Fruit fly (Drosophila melanogaster): ENCODE data around the gene CG13239.
A peak's percentile ranks its signal among the peaks of the same experiment; 100 is the strongest.

CG13239 gene

dm6 chr3L:22826236-22826635, 34.4 kb upstream of the CG13239 start:
- TF ChIP-seq CG14711 (tag; optimal IDR thresholded peaks at IDR 0.05) (no peak), pad (GFP tag; optimal IDR thresholded peaks at IDR 0.05) (no peak), kay (GFP tag; ENCODE audit: borderline replicate concordance) (no peak), toe (GFP tag; optimal IDR thresholded peaks at IDR 0.05) (no peak), CG11617 (GFP tag; optimal IDR thresholded peaks at IDR 0.05) (no peak), CG33017 (tag; optimal IDR thresholded peaks at IDR 0.05) (no peak), ovo (GFP tag; optimal IDR thresholded peaks at IDR 0.05) (no peak), tj (GFP tag; optimal IDR thresholded peaks at IDR 0.05) (peak; percentile 93)

- no peak for TF ChIP-seq CG33017 (tag; optimal IDR thresholded peaks at IDR 0.05)
- TF ChIP-seq CG7101 (tag; optimal IDR thresholded peaks at IDR 0.05), result no peak
- no peak for TF ChIP-seq bab1 (GFP tag; optimal IDR thresholded peaks at IDR 0.05)
- peak; percentile 98 for TF ChIP-seq tj (GFP tag; optimal IDR thresholded peaks at IDR 0.05)
Observed at dm6 chr3L:22830132-22830697, 30.4 kb upstream of the CG13239 start.

dm6 chr3L:22835144-22835964, 25.2 kb upstream of the CG13239 start, which contains the start of gene jim:
TSS of gene jim (minus strand) at chr3L:22835194.
- TF ChIP-seq CG12768 (GFP tag; optimal IDR thresholded peaks at IDR 0.05), result peak; percentile 86
- TF ChIP-seq CG5204 (GFP tag; optimal IDR thresholded peaks at IDR 0.05), result no peak
- TF ChIP-seq Hr96 (GFP tag; optimal IDR thresholded peaks at IDR 0.05), result peak; percentile 23
- TF ChIP-seq pad (GFP tag; optimal IDR thresholded peaks at IDR 0.05), result peak; percentile 77
- peak; percentile 53 for TF ChIP-seq CG33017 (tag; optimal IDR thresholded peaks at IDR 0.05)
- no peak for TF ChIP-seq CG1620 (GFP tag; optimal IDR thresholded peaks at IDR 0.05)
- TF ChIP-seq Clk (GFP tag; optimal IDR thresholded peaks at IDR 0.05), result peak; percentile 75
- peak; percentile 5 for TF ChIP-seq CG14711 (tag; optimal IDR thresholded peaks at IDR 0.05)
- peak; percentile 71 for TF ChIP-seq tj (GFP tag; optimal IDR thresholded peaks at IDR 0.05)
- TF ChIP-seq ovo (GFP tag; optimal IDR thresholded peaks at IDR 0.05), result peak; percentile 44
- peak; percentile 61 for TF ChIP-seq Mnt (GFP tag; optimal IDR thresholded peaks at IDR 0.05)
- peak; percentile 87 for TF ChIP-seq cic (GFP tag; optimal IDR thresholded peaks at IDR 0.05)
- TF ChIP-seq kay (GFP tag; ENCODE audit: borderline replicate concordance), result no peak
- TF ChIP-seq Crg-1 (GFP tag; optimal IDR thresholded peaks at IDR 0.05), result no peak
- TF ChIP-seq CG11617 (GFP tag; optimal IDR thresholded peaks at IDR 0.05), result peak; percentile 74
- TF ChIP-seq CG7045 (GFP tag; optimal IDR thresholded peaks at IDR 0.05), result peak; percentile 67
- TF ChIP-seq bab1 (GFP tag; optimal IDR thresholded peaks at IDR 0.05), result peak; percentile 8
- no peak for TF ChIP-seq cnc (optimal IDR thresholded peaks at IDR 0.05)
- no peak for TF ChIP-seq toe (GFP tag; optimal IDR thresholded peaks at IDR 0.05)
- TF ChIP-seq CG7101 (tag; optimal IDR thresholded peaks at IDR 0.05), result peak; percentile 35

- TF ChIP-seq CG12768 (GFP tag; optimal IDR thresholded peaks at IDR 0.05) (no peak), Hr96 (GFP tag; optimal IDR thresholded peaks at IDR 0.05) (no peak), CG11617 (GFP tag; optimal IDR thresholded peaks at IDR 0.05) (no peak), CG7045 (GFP tag; optimal IDR thresholded peaks at IDR 0.05) (no peak), CG7101 (tag; optimal IDR thresholded peaks at IDR 0.05) (no peak), toe (GFP tag; optimal IDR thresholded peaks at IDR 0.05) (no peak), CG14711 (tag; optimal IDR thresholded peaks at IDR 0.05) (no peak), CG33017 (tag; optimal IDR thresholded peaks at IDR 0.05) (no peak)
Observed at dm6 chr3L:22836768-22837167, 23.8 kb upstream of the CG13239 start, which contains the start of the genes CG11226 and CG45428. TSS of gene CG11226 (plus strand) at chr3L:22837068. TSS of gene CG45428 (minus strand) at chr3L:22837070.

dm6 chr3L:22837651-22838614, 22.7 kb upstream of the CG13239 start:
- TF ChIP-seq ovo (GFP tag; optimal IDR thresholded peaks at IDR 0.05), result no peak
- TF ChIP-seq cic (GFP tag; optimal IDR thresholded peaks at IDR 0.05), result peak; percentile 77
- no peak for TF ChIP-seq CG1620 (GFP tag; optimal IDR thresholded peaks at IDR 0.05)
- TF ChIP-seq CG33017 (tag; optimal IDR thresholded peaks at IDR 0.05), result peak; percentile 19
- TF ChIP-seq CG12768 (GFP tag; optimal IDR thresholded peaks at IDR 0.05), result peak; percentile 69
- TF ChIP-seq CG14711 (tag; optimal IDR thresholded peaks at IDR 0.05), result peak; percentile 42
- TF ChIP-seq bab1 (GFP tag; optimal IDR thresholded peaks at IDR 0.05), result no peak
- peak; percentile 76 for TF ChIP-seq kay (GFP tag; ENCODE audit: borderline replicate concordance)
- peak; percentile 3 for TF ChIP-seq toe (GFP tag; optimal IDR thresholded peaks at IDR 0.05)
- TF ChIP-seq Clk (GFP tag; optimal IDR thresholded peaks at IDR 0.05), result peak; percentile 53
- TF ChIP-seq Crg-1 (GFP tag; optimal IDR thresholded peaks at IDR 0.05), result no peak
- no peak for TF ChIP-seq cnc (optimal IDR thresholded peaks at IDR 0.05)
- TF ChIP-seq Mnt (GFP tag; optimal IDR thresholded peaks at IDR 0.05), result peak; percentile 23
- TF ChIP-seq pad (GFP tag; optimal IDR thresholded peaks at IDR 0.05), result peak; percentile 13
- no peak for TF ChIP-seq CG7101 (tag; optimal IDR thresholded peaks at IDR 0.05)
- peak; percentile 43 for TF ChIP-seq Hr96 (GFP tag; optimal IDR thresholded peaks at IDR 0.05)
- TF ChIP-seq CG5204 (GFP tag; optimal IDR thresholded peaks at IDR 0.05), result no peak
- peak; percentile 4 for TF ChIP-seq CG11617 (GFP tag; optimal IDR thresholded peaks at IDR 0.05)
- TF ChIP-seq tj (GFP tag; optimal IDR thresholded peaks at IDR 0.05), result peak; percentile 29
- TF ChIP-seq CG7045 (GFP tag; optimal IDR thresholded peaks at IDR 0.05), result no peak

Data from whole organism, adult.